Fruit fly (Drosophila melanogaster) whole organism: ENCODE results near the gene CG42654.

Experiments used
- CG8478 ChIP-seq: fragments of >200 bp; optimal IDR thresholded peaks from 2 replicates; lab custom pipeline; 2018; ENCODE audit warnings: inconsistent platforms
- Dll ChIP-seq: fragments of >200 bp; optimal IDR thresholded peaks from 2 replicates; lab custom pipeline; 2017
- EcR ChIP-seq, 2 experiments: fragments of >200 bp; optimal IDR thresholded peaks; 2 replicates each; lab custom pipeline; 2017; ENCODE audit warnings: missing biosample characterization in 2 of 2, missing genetic modification characterization in 2 of 2, missing genetic modification reagents in 2 of 2
- pan ChIP-seq: fragments of >200 bp; optimal IDR thresholded peaks from 2 replicates; lab custom pipeline; 2017
- psq ChIP-seq: fragments of >200 bp; optimal IDR thresholded peaks from 2 replicates; lab custom pipeline; 2017
- usp ChIP-seq: fragments of >200 bp; optimal IDR thresholded peaks from 2 replicates; lab custom pipeline; 2017; ENCODE audit warnings: missing biosample characterization, missing genetic modification characterization, mixed read lengths

dm6 chr3L:19906780-19907705 is 47.3 kb downstream of the CG42654 start:
- TF ChIP-seq pan = no peak
- peak; percentile 37 for TF ChIP-seq CG8478 (lab: Kevin White, UChicago)
- no peak for TF ChIP-seq EcR (GFP tag; optimal IDR thresholded peaks at IDR 0.05; lab: Kevin White, UChicago)
- TF ChIP-seq psq (lab: Kevin White, UChicago) = no peak
- no peak for TF ChIP-seq Dll
- TF ChIP-seq usp (GFP tag; lab: Kevin White, UChicago) = no peak
